Worm (Caenorhabditis elegans) whole organism, midembryonic: ENCODE data around the gene isw-1.

ENCODE experiments used
- T22C8.4 ChIP-seq: fragments of 200-800 bp; sonication (Bioruptor generic); IDR thresholded peaks from 2 replicates; pipeline ENCODE4 v1.3.6; 2022; ENCODE audit warnings: missing genetic modification characterization, missing compliant biosample characterization
- cog-1 ChIP-seq: sonication (generic microtip); optimal IDR thresholded peaks from 2 replicates; lab custom pipeline; 2016; ENCODE audit warnings: missing genetic modification characterization, missing compliant biosample characterization
- flt-1 ChIP-seq: fragments of 200-800 bp; sonication (Bioruptor generic); IDR thresholded peaks from 2 replicates; pipeline ENCODE4 v1.3.6; 2022; ENCODE audit warnings: missing genetic modification characterization, missing compliant biosample characterization
- klf-2 ChIP-seq: fragments of 200-800 bp; sonication (Bioruptor generic); conservative IDR thresholded peaks from 2 replicates; pipeline ENCODE4 v1.3.6; 2022; ENCODE audit warnings: missing genetic modification reagents, missing genetic modification characterization, missing compliant biosample characterization
- ztf-23 ChIP-seq: fragments of 200-800 bp; sonication (Bioruptor generic); IDR thresholded peaks from 2 replicates; pipeline ENCODE4 v1.3.6; 2022; ENCODE audit warnings: missing genetic modification reagents, missing genetic modification characterization, missing compliant biosample characterization

ce11 chrIII:6713266-6713665, 3.4 kb upstream of the isw-1 start, which contains the start of gene F37A4.4:
- no peak for TF ChIP-seq flt-1 (GFP tag; lab: Robert Waterston, UW)
- TF ChIP-seq T22C8.4: no peak
- TF ChIP-seq klf-2: no peak
- no peak for TF ChIP-seq cog-1 (tag; lab: Kevin White, UChicago)
- no peak for TF ChIP-seq ztf-23 (GFP tag; lab: Robert Waterston, UW)
